Worm (Caenorhabditis elegans) whole organism, young adult: ENCODE measurements around the gene F46G11.2.
A peak's percentile ranks its signal among the peaks of the same experiment; 100 is the strongest.

Experiments used
- B0035.1 ChIP-seq: sonication (generic microtip); optimal IDR thresholded peaks from 2 replicates; lab custom pipeline; 2016; ENCODE audit warnings: missing genetic modification characterization, mild to moderate bottlenecking, missing compliant biosample characterization, missing genotype, missing genetic modification reagents
- C17E4.6 ChIP-seq: fragments of 200-800 bp; sonication (Bioruptor generic); IDR thresholded peaks from 2 replicates; pipeline ENCODE4 v1.3.6; 2022; ENCODE audit warnings: missing genetic modification reagents, missing genetic modification characterization, missing compliant biosample characterization
- F10E7.11 ChIP-seq: sonication (generic microtip); optimal IDR thresholded peaks from 2 replicates; lab custom pipeline; 2017; ENCODE audit warnings: mild to moderate bottlenecking, missing genetic modification characterization, moderate library complexity, missing compliant biosample characterization
- F23B12.7 ChIP-seq: sonication (generic microtip); optimal IDR thresholded peaks from 2 replicates; lab custom pipeline; 2017; ENCODE audit warnings: missing genetic modification characterization, mild to moderate bottlenecking, missing compliant biosample characterization, antibody characterized with exemption, moderate library complexity; ENCODE audit not compliant: insufficient read depth
- F33H1.4 ChIP-seq: fragments of 200-800 bp; sonication (Bioruptor generic); IDR thresholded peaks from 2 replicates; pipeline ENCODE4 v1.3.6; 2022; ENCODE audit warnings: missing genetic modification reagents, missing genetic modification characterization, missing compliant biosample characterization
- F39B2.1 ChIP-seq: fragments of 200-800 bp; sonication (Bioruptor generic); IDR thresholded peaks from 2 replicates; pipeline ENCODE4 v1.3.6; 2022; ENCODE audit warnings: missing genetic modification reagents, missing genetic modification characterization, missing compliant biosample characterization
- F49E8.2 ChIP-seq: sonication (generic microtip); optimal IDR thresholded peaks from 3 replicates; lab custom pipeline; 2017; ENCODE audit warnings: missing genetic modification characterization, mild to moderate bottlenecking, missing compliant biosample characterization, antibody characterized with exemption, moderate library complexity; ENCODE audit not compliant: insufficient read depth
- F52B5.7 ChIP-seq: sonication (generic microtip); optimal IDR thresholded peaks from 2 replicates; lab custom pipeline; 2016; ENCODE audit warnings: mild to moderate bottlenecking, missing genetic modification characterization, missing compliant biosample characterization
- F55B11.4 ChIP-seq: sonication (generic microtip); optimal IDR thresholded peaks from 2 replicates; lab custom pipeline; 2016; ENCODE audit warnings: missing compliant biosample characterization, missing genetic modification characterization, borderline replicate concordance; ENCODE audit not compliant: insufficient read depth
- F57A8.1 ChIP-seq: fragments of 200-800 bp; sonication (Bioruptor generic); optimal IDR thresholded peaks from 2 replicates; lab custom pipeline; 2018; ENCODE audit warnings: mild to moderate bottlenecking, missing genetic modification characterization, moderate library complexity, missing compliant biosample characterization
- akir-1 ChIP-seq: fragments of 200-800 bp; sonication (Bioruptor generic); optimal IDR thresholded peaks from 2 replicates; lab custom pipeline; 2018; ENCODE audit warnings: mild to moderate bottlenecking, missing genetic modification characterization, moderate library complexity, missing compliant biosample characterization
- aptf-3 ChIP-seq: fragments of 200-800 bp; sonication (Bioruptor generic); IDR thresholded peaks from 2 replicates; pipeline ENCODE4 v1.3.6; 2022; ENCODE audit warnings: missing genetic modification characterization, missing compliant biosample characterization
- athp-1 ChIP-seq: sonication (generic microtip); optimal IDR thresholded peaks from 2 replicates; lab custom pipeline; 2017; ENCODE audit warnings: mild to moderate bottlenecking, missing genetic modification characterization, missing compliant biosample characterization
- attf-5 ChIP-seq: fragments of 200-800 bp; sonication (Bioruptor generic); optimal IDR thresholded peaks from 2 replicates; lab custom pipeline; 2018; ENCODE audit warnings: mild to moderate bottlenecking, missing genetic modification characterization, missing compliant biosample characterization
- bed-2 ChIP-seq: fragments of 200-800 bp; sonication (Bioruptor generic); IDR thresholded peaks from 2 replicates; pipeline ENCODE4 v1.3.6; 2022; ENCODE audit warnings: missing genetic modification reagents, missing genetic modification characterization, missing compliant biosample characterization
- ceh-58 ChIP-seq: fragments of 200-800 bp; sonication (Bioruptor generic); IDR thresholded peaks from 2 replicates; pipeline ENCODE4 v1.3.6; 2022; ENCODE audit warnings: missing genetic modification characterization, missing compliant biosample characterization
- egrh-3 ChIP-seq: fragments of 200-800 bp; sonication (Bioruptor generic); IDR thresholded peaks from 2 replicates; pipeline ENCODE4 v1.3.6; 2022; ENCODE audit warnings: missing genetic modification reagents, missing genetic modification characterization, missing compliant biosample characterization
- ekl-4 ChIP-seq: fragments of 200-800 bp; sonication (Bioruptor generic); IDR thresholded peaks from 2 replicates; pipeline ENCODE4 v1.3.6; 2022; ENCODE audit warnings: missing genetic modification reagents, missing genetic modification characterization, missing compliant biosample characterization
- gei-17 ChIP-seq: fragments of 200-800 bp; sonication (Bioruptor generic); optimal IDR thresholded peaks from 2 replicates; lab custom pipeline; 2018; ENCODE audit warnings: mild to moderate bottlenecking, missing genetic modification characterization, missing compliant biosample characterization
- him-1 ChIP-seq: sonication (generic microtip); optimal IDR thresholded peaks from 2 replicates; lab custom pipeline; 2016; ENCODE audit warnings: missing genotype, missing genetic modification reagents, missing genetic modification characterization, missing compliant biosample characterization
- hrde-1 ChIP-seq: sonication (generic microtip); optimal IDR thresholded peaks from 2 replicates; lab custom pipeline; 2016; ENCODE audit warnings: missing genetic modification characterization, mild to moderate bottlenecking, missing compliant biosample characterization, moderate library complexity, missing genotype, missing genetic modification reagents, borderline replicate concordance
- hsf-1 ChIP-seq: fragments of 200-800 bp; sonication (Bioruptor generic); IDR thresholded peaks from 2 replicates; pipeline ENCODE4 v1.3.6; 2022; ENCODE audit warnings: missing genetic modification reagents, missing genetic modification characterization, missing compliant biosample characterization
- lag-1 ChIP-seq: fragments of 200-800 bp; sonication (Bioruptor generic); IDR thresholded peaks from 2 replicates; pipeline ENCODE4 v1.3.6; 2022; ENCODE audit warnings: missing genetic modification reagents, missing genetic modification characterization, missing compliant biosample characterization
- let-526 ChIP-seq: fragments of 200-800 bp; sonication (Bioruptor generic); IDR thresholded peaks from 2 replicates; pipeline ENCODE4 v1.3.6; 2022; ENCODE audit warnings: missing genetic modification reagents, missing genetic modification characterization, missing compliant biosample characterization
- lin-26 ChIP-seq: fragments of 200-800 bp; sonication (Bioruptor generic); IDR thresholded peaks from 2 replicates; pipeline ENCODE4 v1.3.6; 2022; ENCODE audit warnings: missing genetic modification reagents, missing genetic modification characterization, missing compliant biosample characterization
- lin-40 ChIP-seq: sonication (generic microtip); optimal IDR thresholded peaks from 2 replicates; lab custom pipeline; 2016; ENCODE audit warnings: missing genetic modification characterization, mild to moderate bottlenecking, missing compliant biosample characterization, missing genotype, missing genetic modification reagents
- lin-54 ChIP-seq: fragments of 200-800 bp; sonication (Bioruptor generic); optimal IDR thresholded peaks from 2 replicates; lab custom pipeline; 2018; ENCODE audit warnings: mild to moderate bottlenecking, missing genetic modification characterization, missing compliant biosample characterization
- lsy-27 ChIP-seq: sonication (generic microtip); optimal IDR thresholded peaks from 2 replicates; lab custom pipeline; 2017; ENCODE audit warnings: missing genetic modification characterization, mild to moderate bottlenecking, missing compliant biosample characterization, antibody characterized with exemption, missing genotype, borderline replicate concordance; ENCODE audit not compliant: insufficient read depth
- madf-10 ChIP-seq: sonication (generic microtip); optimal IDR thresholded peaks from 2 replicates; lab custom pipeline; 2016; ENCODE audit warnings: mild to moderate bottlenecking, missing genetic modification characterization, missing compliant biosample characterization
- madf-8 ChIP-seq: fragments of 200-800 bp; sonication (Bioruptor generic); conservative IDR thresholded peaks from 2 replicates; pipeline ENCODE4 v1.3.6; 2022; ENCODE audit warnings: missing genetic modification reagents, missing genetic modification characterization, missing compliant biosample characterization
- mcd-1 ChIP-seq: fragments of 200-800 bp; sonication (Bioruptor generic); IDR thresholded peaks from 2 replicates; pipeline ENCODE4 v1.3.6; 2022; ENCODE audit warnings: missing genetic modification reagents, missing genetic modification characterization, missing compliant biosample characterization
- mes-4 ChIP-seq: sonication (generic microtip); optimal IDR thresholded peaks from 2 replicates; lab custom pipeline; 2016; ENCODE audit warnings: missing genotype, missing genetic modification characterization, missing compliant biosample characterization
- nhr-27 ChIP-seq: fragments of 200-800 bp; sonication (Bioruptor generic); optimal IDR thresholded peaks from 2 replicates; lab custom pipeline; 2018; ENCODE audit warnings: mild to moderate bottlenecking, missing genetic modification characterization, moderate library complexity, missing compliant biosample characterization
- nhr-80 ChIP-seq: sonication (generic microtip); optimal IDR thresholded peaks from 2 replicates; lab custom pipeline; 2016; ENCODE audit warnings: missing genetic modification characterization, missing compliant biosample characterization
- rcor-1 ChIP-seq: fragments of 200-800 bp; sonication (Bioruptor generic); IDR thresholded peaks from 2 replicates; pipeline ENCODE4 v1.3.6; 2022; ENCODE audit warnings: missing genetic modification reagents, missing genetic modification characterization, missing compliant biosample characterization
- rec-8 ChIP-seq, 2 experiments: sonication (generic microtip); optimal IDR thresholded peaks; 2 replicates each; lab custom pipeline; 2016; ENCODE audit warnings: mild to moderate bottlenecking in 2 of 2, missing genetic modification characterization in 2 of 2, missing genetic modification reagents in 2 of 2, missing genotype in 2 of 2, missing biosample characterization in 1 of 2, missing compliant biosample characterization in 1 of 2, moderate library complexity in 1 of 2
- snpc-1.1 ChIP-seq: sonication (generic microtip); optimal IDR thresholded peaks from 2 replicates; lab custom pipeline; 2017; ENCODE audit warnings: missing genetic modification characterization, mild to moderate bottlenecking, missing compliant biosample characterization, antibody characterized with exemption, moderate library complexity, missing genotype, missing genetic modification reagents; ENCODE audit not compliant: insufficient read depth
- snpc-1.3 ChIP-seq: sonication (generic microtip); optimal IDR thresholded peaks from 2 replicates; lab custom pipeline; 2017; ENCODE audit warnings: missing genetic modification characterization, mild to moderate bottlenecking, missing compliant biosample characterization, antibody characterized with exemption, moderate library complexity, missing genotype, missing genetic modification reagents; ENCODE audit not compliant: insufficient read depth
- somi-1 ChIP-seq: fragments of 200-800 bp; sonication (Bioruptor generic); optimal IDR thresholded peaks from 2 replicates; lab custom pipeline; 2018; ENCODE audit warnings: mild to moderate bottlenecking, missing genetic modification characterization, missing compliant biosample characterization
- tbp1 ChIP-seq: fragments of 200-800 bp; sonication (Bioruptor generic); optimal IDR thresholded peaks from 2 replicates; lab custom pipeline; 2018; ENCODE audit warnings: mild to moderate bottlenecking, missing genetic modification characterization, missing compliant biosample characterization
- tbx-9 ChIP-seq: sonication (generic microtip); optimal IDR thresholded peaks from 2 replicates; lab custom pipeline; 2016; ENCODE audit warnings: borderline replicate concordance, missing genetic modification characterization, inconsistent platforms, missing compliant biosample characterization
- tlf-1 ChIP-seq: fragments of 200-800 bp; sonication (Bioruptor generic); optimal IDR thresholded peaks from 2 replicates; lab custom pipeline; 2018; ENCODE audit warnings: mild to moderate bottlenecking, missing genetic modification characterization, missing compliant biosample characterization
- unc-130 ChIP-seq: sonication (generic microtip); optimal IDR thresholded peaks from 2 replicates; lab custom pipeline; 2016; ENCODE audit warnings: missing genetic modification reagents, missing genetic modification characterization, missing compliant biosample characterization
- zfh-2 ChIP-seq: fragments of 200-800 bp; sonication (Bioruptor generic); conservative IDR thresholded peaks from 2 replicates; pipeline ENCODE4 v1.3.6; 2022; ENCODE audit warnings: missing genetic modification reagents, missing genetic modification characterization, missing compliant biosample characterization
- ztf-18 ChIP-seq: sonication (generic microtip); optimal IDR thresholded peaks from 2 replicates; lab custom pipeline; 2016; ENCODE audit warnings: missing genotype, mild to moderate bottlenecking, missing genetic modification characterization, missing compliant biosample characterization
- ztf-25 ChIP-seq: fragments of 200-800 bp; sonication (Bioruptor generic); IDR thresholded peaks from 2 replicates; pipeline ENCODE4 v1.3.6; 2022; ENCODE audit warnings: missing genetic modification reagents, missing genetic modification characterization, missing compliant biosample characterization
- ztf-26 ChIP-seq: sonication (generic microtip); optimal IDR thresholded peaks from 2 replicates; lab custom pipeline; 2017; ENCODE audit warnings: missing genetic modification characterization, missing compliant biosample characterization
- ztf-6 ChIP-seq: fragments of 200-800 bp; sonication (Bioruptor generic); IDR thresholded peaks from 2 replicates; pipeline ENCODE4 v1.3.6; 2022; ENCODE audit warnings: missing genetic modification reagents, missing genetic modification characterization, missing compliant biosample characterization

The F46G11.2 gene

DNA sequence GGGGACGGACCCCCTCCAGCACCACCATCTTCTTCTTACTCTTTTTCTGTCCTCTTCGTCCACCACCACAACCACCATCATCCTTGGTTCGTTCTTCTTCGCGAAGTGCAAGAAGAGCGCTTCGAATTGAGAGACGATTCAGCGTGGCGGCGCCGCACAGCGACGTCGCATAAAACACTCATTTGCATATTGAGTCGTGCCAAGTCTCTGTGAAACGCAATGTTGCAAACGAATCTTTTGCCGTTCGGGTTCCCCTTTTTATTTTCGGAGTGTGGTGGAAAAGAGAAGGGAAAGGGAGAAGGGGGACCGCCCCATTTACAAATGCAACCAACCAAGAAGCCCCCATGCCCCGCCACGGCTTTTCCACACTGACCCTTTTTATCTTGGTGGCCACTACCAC is 28.4 kb downstream of the F46G11.2 start:
- TF ChIP-seq gei-17, result no peak
- TF ChIP-seq him-1 (tag; lab: Kevin White, UChicago), result no peak
- no peak for TF ChIP-seq akir-1 (GFP tag; lab: Kevin White, UChicago)
- TF ChIP-seq C17E4.6 (GFP tag; lab: Robert Waterston, UW), result no peak
- TF ChIP-seq ztf-18 (tag; lab: Kevin White, UChicago), result no peak
- TF ChIP-seq rcor-1 (GFP tag; lab: Robert Waterston, UW), result no peak
- TF ChIP-seq F49E8.2 (tag; lab: Kevin White, UChicago), result no peak
- no peak for TF ChIP-seq rec-8 (tag; optimal IDR thresholded peaks at IDR 0.05; lab: Kevin White, UChicago)
- no peak for TF ChIP-seq lag-1 (GFP tag; lab: Robert Waterston, UW)
- no peak for TF ChIP-seq F23B12.7 (tag; lab: Kevin White, UChicago)
- peak; percentile 85 for TF ChIP-seq zfh-2
- no peak for TF ChIP-seq snpc-1.1 (tag; lab: Kevin White, UChicago)
- TF ChIP-seq lin-40 (tag; lab: Kevin White, UChicago), result no peak
- no peak for TF ChIP-seq F52B5.7 (tag; lab: Kevin White, UChicago)
- TF ChIP-seq ekl-4 (GFP tag; lab: Robert Waterston, UW), result no peak
- no peak for TF ChIP-seq mes-4 (tag; lab: Kevin White, UChicago)
- TF ChIP-seq nhr-80 (tag; lab: Kevin White, UChicago), result no peak
- TF ChIP-seq lsy-27, result no peak
- TF ChIP-seq hrde-1 (tag; lab: Kevin White, UChicago), result no peak
- no peak for TF ChIP-seq tbp1 (GFP tag; lab: Kevin White, UChicago)
- no peak for TF ChIP-seq tbx-9
- no peak for TF ChIP-seq nhr-27 (tag; lab: Kevin White, UChicago)
- no peak for TF ChIP-seq athp-1 (tag; lab: Kevin White, UChicago)
- 0 out of 2 replicates have a peak, but pooled peaks have one; percentile 23 for TF ChIP-seq bed-2 (GFP tag; lab: Robert Waterston, UW)
- no peak for TF ChIP-seq F10E7.11 (tag; lab: Kevin White, UChicago)
- 0 out of 2 replicates have a peak, but pooled peaks have one; percentile 42 for TF ChIP-seq aptf-3 (GFP tag; lab: Robert Waterston, UW)
- TF ChIP-seq F55B11.4 (tag; lab: Kevin White, UChicago), result no peak
- TF ChIP-seq ztf-25 (GFP tag; lab: Robert Waterston, UW), result no peak
- no peak for TF ChIP-seq snpc-1.3 (tag; lab: Kevin White, UChicago)
- no peak for TF ChIP-seq F57A8.1 (GFP tag; lab: Kevin White, UChicago)
- TF ChIP-seq somi-1 (GFP tag; lab: Kevin White, UChicago), result no peak
- no peak for TF ChIP-seq ztf-26 (tag; lab: Kevin White, UChicago)
- TF ChIP-seq lin-26, result no peak
- no peak for TF ChIP-seq madf-8
- TF ChIP-seq egrh-3, result no peak; the same call in 1 of the 2 replicates
- TF ChIP-seq F39B2.1 (GFP tag; lab: Robert Waterston, UW), result no peak
- no peak for TF ChIP-seq attf-5 (GFP tag; lab: Kevin White, UChicago)
- no peak for TF ChIP-seq let-526 (GFP tag; lab: Robert Waterston, UW)
- TF ChIP-seq tlf-1 (GFP tag; lab: Kevin White, UChicago), result no peak
- TF ChIP-seq F33H1.4 (GFP tag; lab: Robert Waterston, UW), result no peak
- TF ChIP-seq lin-54 (GFP tag; lab: Kevin White, UChicago), result no peak
- no peak for TF ChIP-seq ztf-6 (GFP tag; lab: Robert Waterston, UW)
- 0 out of 2 replicates have a peak, but pooled peaks have one; percentile 7 for TF ChIP-seq mcd-1
- TF ChIP-seq hsf-1 (GFP tag; lab: Robert Waterston, UW), result no peak
- TF ChIP-seq B0035.1 (tag; lab: Kevin White, UChicago), result no peak
- TF ChIP-seq madf-10, result peak; percentile 98
- TF ChIP-seq ceh-58 (GFP tag; lab: Robert Waterston, UW), result no peak
- TF ChIP-seq unc-130 (GFP tag; lab: Kevin White, UChicago), result no peak
